Worm (Caenorhabditis elegans): Measurements from ENCODE around the gene ccg-1.
"Not testable (repeated sequence)": the region's sequence is repeated elsewhere in the genome, so short reads cannot be mapped to it uniquely, and the experiment has no call there.

DNA sequence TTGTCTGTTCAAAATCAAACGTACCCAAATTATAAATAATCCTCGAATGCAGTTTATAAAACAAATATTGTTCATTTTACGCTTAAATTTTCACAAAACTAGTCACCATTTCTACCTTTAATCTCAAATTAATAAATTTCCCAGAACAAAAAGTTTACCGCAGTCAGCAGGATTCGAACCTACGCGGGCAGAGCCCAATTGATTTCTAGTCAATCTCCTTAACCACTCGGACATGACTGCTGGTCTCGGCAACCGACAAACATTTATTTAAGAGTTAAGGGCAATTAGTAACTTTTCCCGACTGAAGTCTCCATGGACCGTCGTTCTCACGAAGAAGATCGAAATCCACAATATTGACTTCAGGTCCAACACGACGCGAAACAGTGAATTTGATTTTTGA, 42.7 kb upstream of the ccg-1 start:
- TF ChIP-seq ama-1 (optimal IDR thresholded peaks at IDR 0.05); nhr-11 (tag; optimal IDR thresholded peaks at IDR 0.05); lin-39 (tag; optimal IDR thresholded peaks at IDR 0.05); unc-130 (GFP tag; optimal IDR thresholded peaks at IDR 0.05); aha-1 (tag); lin-13 (GFP tag; optimal IDR thresholded peaks at IDR 0.05); spr-1 (tag; optimal IDR thresholded peaks at IDR 0.05); egl-27 (tag; optimal IDR thresholded peaks at IDR 0.05); mep-1 (tag; optimal IDR thresholded peaks at IDR 0.05): not testable (repeated sequence)

Data from whole organism, L4 larva.